Fruit fly (Drosophila melanogaster) whole organism, prepupa: Measurements from ENCODE around the gene Pif1A.

Experiments
- Blimp-1 ChIP-seq: fragments of 200-800 bp; sonication (Bioruptor generic); optimal IDR thresholded peaks from 3 replicates; lab custom pipeline; 2017; ENCODE audit warnings: missing biosample characterization, missing genetic modification characterization, mild to moderate bottlenecking, moderate library complexity, missing genetic modification reagents
- CG10631 ChIP-seq: fragments of 200-800 bp; sonication (Bioruptor generic); optimal IDR thresholded peaks from 2 replicates; lab custom pipeline; 2016; ENCODE audit warnings: missing biosample characterization, missing genetic modification characterization
- CG10669 ChIP-seq: fragments of 200-800 bp; sonication (Bioruptor generic); optimal IDR thresholded peaks from 3 replicates; lab custom pipeline; 2018; ENCODE audit warnings: missing biosample characterization, mild to moderate bottlenecking, missing genetic modification characterization, moderate library complexity
- CG11294 ChIP-seq: fragments of 200-800 bp; sonication (Bioruptor generic); IDR thresholded peaks from 2 replicates; pipeline ENCODE4 v1.3.6; 2022; ENCODE audit warnings: missing biosample characterization, missing genetic modification characterization
- CG11762 ChIP-seq: fragments of 200-800 bp; sonication (Bioruptor generic); optimal IDR thresholded peaks from 3 replicates; lab custom pipeline; 2016; ENCODE audit warnings: missing biosample characterization, missing genetic modification characterization; ENCODE audit not compliant: insufficient read depth
- CG11902 ChIP-seq: fragments of 200-800 bp; sonication (Bioruptor generic); optimal IDR thresholded peaks from 3 replicates; lab custom pipeline; 2016; ENCODE audit warnings: missing biosample characterization, missing genetic modification characterization
- CG15336 ChIP-seq: fragments of 200-800 bp; sonication (Bioruptor generic); IDR thresholded peaks from 2 replicates; pipeline ENCODE4 v1.3.6; 2022; ENCODE audit warnings: missing biosample characterization, missing genetic modification characterization
- CG16779 ChIP-seq: fragments of 200-800 bp; sonication (Bioruptor generic); optimal IDR thresholded peaks from 3 replicates; lab custom pipeline; 2017; ENCODE audit warnings: missing biosample characterization, mild to moderate bottlenecking, missing genetic modification characterization
- CG3032 ChIP-seq: fragments of 200-800 bp; optimal IDR thresholded peaks from 2 replicates; lab custom pipeline; 2019; ENCODE audit warnings: missing biosample characterization, mild to moderate bottlenecking, missing genetic modification characterization, moderate library complexity
- CG31627 ChIP-seq: fragments of 200-800 bp; sonication (Bioruptor generic); optimal IDR thresholded peaks from 3 replicates; lab custom pipeline; 2016; ENCODE audit warnings: missing biosample characterization, missing genetic modification characterization
- CG32006 ChIP-seq: fragments of 200-800 bp; sonication (Bioruptor generic); optimal IDR thresholded peaks from 3 replicates; lab custom pipeline; 2017; ENCODE audit warnings: missing biosample characterization, mild to moderate bottlenecking, missing genetic modification characterization
- CG34406 ChIP-seq: fragments of 200-800 bp; sonication (Bioruptor generic); optimal IDR thresholded peaks from 3 replicates; lab custom pipeline; 2016; ENCODE audit warnings: missing biosample characterization, missing genetic modification characterization
- CG3919 ChIP-seq: fragments of 200-800 bp; sonication (Bioruptor generic); optimal IDR thresholded peaks from 3 replicates; lab custom pipeline; 2016; ENCODE audit warnings: missing biosample characterization, missing genetic modification characterization
- CG4318 ChIP-seq: fragments of 200-800 bp; sonication (Bioruptor generic); optimal IDR thresholded peaks from 3 replicates; lab custom pipeline; 2017; ENCODE audit warnings: missing biosample characterization, mild to moderate bottlenecking, missing genetic modification characterization
- CG6276 ChIP-seq: fragments of 200-800 bp; sonication (Bioruptor generic); optimal IDR thresholded peaks from 2 replicates; lab custom pipeline; 2017; ENCODE audit warnings: missing biosample characterization, mild to moderate bottlenecking, missing genetic modification characterization
- CG6792 ChIP-seq: fragments of 200-800 bp; sonication (Bioruptor generic); optimal IDR thresholded peaks from 3 replicates; lab custom pipeline; 2016; ENCODE audit warnings: missing biosample characterization, missing genetic modification characterization
- CG6808 ChIP-seq: fragments of 200-800 bp; sonication (Bioruptor generic); optimal IDR thresholded peaks from 3 replicates; lab custom pipeline; 2017; ENCODE audit warnings: missing biosample characterization, missing genetic modification characterization, mild to moderate bottlenecking, moderate library complexity, missing genetic modification reagents
- CG6854 ChIP-seq: fragments of 200-800 bp; sonication (Bioruptor generic); optimal IDR thresholded peaks from 2 replicates; lab custom pipeline; 2017; ENCODE audit warnings: missing biosample characterization, mild to moderate bottlenecking, missing genetic modification characterization
- CG7368 ChIP-seq: fragments of 200-800 bp; sonication (Bioruptor generic); optimal IDR thresholded peaks from 3 replicates; lab custom pipeline; 2016; ENCODE audit warnings: missing biosample characterization, missing genetic modification characterization
- CG8119 ChIP-seq: fragments of 200-800 bp; sonication (Bioruptor generic); IDR thresholded peaks from 3 replicates; pipeline ENCODE4 v1.3.6; 2022; ENCODE audit warnings: missing biosample characterization, missing genetic modification characterization
- CG8319 ChIP-seq: fragments of 200-800 bp; sonication (Bioruptor generic); optimal IDR thresholded peaks from 3 replicates; lab custom pipeline; 2016; ENCODE audit warnings: missing biosample characterization, missing genetic modification characterization
- CG8632 ChIP-seq: fragments of 200-800 bp; sonication (Bioruptor generic); optimal IDR thresholded peaks from 3 replicates; lab custom pipeline; 2016; ENCODE audit warnings: missing biosample characterization, missing genetic modification characterization
- Eip78C ChIP-seq: fragments of 200-800 bp; sonication (Bioruptor generic); peaks from one replicate; lab custom pipeline; 2016; ENCODE audit warnings: missing biosample characterization, missing genetic modification characterization
- Eip93F ChIP-seq: fragments of 200-800 bp; sonication (Bioruptor generic); optimal IDR thresholded peaks from 2 replicates; lab custom pipeline; 2016; ENCODE audit warnings: missing biosample characterization, mild to moderate bottlenecking, missing genetic modification characterization
- Ets21C ChIP-seq: fragments of 200-800 bp; sonication (Bioruptor generic); optimal IDR thresholded peaks from 3 replicates; lab custom pipeline; 2016; ENCODE audit warnings: missing biosample characterization, missing genetic modification characterization
- Ets96B ChIP-seq: fragments of 200-800 bp; optimal IDR thresholded peaks from 2 replicates; lab custom pipeline; 2019; ENCODE audit warnings: missing biosample characterization, mild to moderate bottlenecking, missing genetic modification characterization, moderate library complexity
- Gug ChIP-seq: fragments of 200-800 bp; sonication (Bioruptor generic); IDR thresholded peaks from 2 replicates; pipeline ENCODE4 v1.3.6; 2022; ENCODE audit warnings: missing biosample characterization, missing genetic modification characterization
- Hr38 ChIP-seq: sonication (Bioruptor generic); optimal IDR thresholded peaks from 2 replicates; lab custom pipeline; 2016; ENCODE audit warnings: missing biosample characterization, missing genetic modification characterization
- Hr39 ChIP-seq: fragments of 200-800 bp; sonication (Bioruptor generic); optimal IDR thresholded peaks from 2 replicates; lab custom pipeline; 2016; ENCODE audit warnings: missing biosample characterization, missing genetic modification characterization
- Hr4 ChIP-seq: fragments of 200-800 bp; sonication (Bioruptor generic); optimal IDR thresholded peaks from 3 replicates; lab custom pipeline; 2016; ENCODE audit warnings: missing biosample characterization, missing genetic modification characterization
- Lpt ChIP-seq: fragments of 200-800 bp; sonication (Bioruptor generic); optimal IDR thresholded peaks from 3 replicates; lab custom pipeline; 2016; ENCODE audit warnings: missing biosample characterization, missing genetic modification characterization
- OdsH ChIP-seq: fragments of 200-800 bp; sonication (Bioruptor generic); optimal IDR thresholded peaks from 3 replicates; lab custom pipeline; 2016; ENCODE audit warnings: missing biosample characterization, missing genetic modification characterization
- Smox ChIP-seq: fragments of 200-800 bp; sonication (Bioruptor generic); optimal IDR thresholded peaks from 3 replicates; lab custom pipeline; 2016; ENCODE audit warnings: missing biosample characterization, missing genetic modification characterization
- Sox102F ChIP-seq: fragments of 200-800 bp; sonication (Bioruptor generic); optimal IDR thresholded peaks from 2 replicates; lab custom pipeline; 2016; ENCODE audit warnings: missing biosample characterization, mild to moderate bottlenecking, missing genetic modification characterization
- Sox14 ChIP-seq: fragments of 200-800 bp; sonication (Bioruptor generic); optimal IDR thresholded peaks from 3 replicates; lab custom pipeline; 2016; ENCODE audit warnings: missing biosample characterization, missing genetic modification characterization
- Sox15 ChIP-seq: fragments of 200-800 bp; sonication (Bioruptor generic); optimal IDR thresholded peaks from 3 replicates; lab custom pipeline; 2016; ENCODE audit warnings: missing biosample characterization, missing genetic modification characterization
- achi ChIP-seq: fragments of 200-800 bp; sonication (Bioruptor generic); optimal IDR thresholded peaks from 3 replicates; lab custom pipeline; 2016; ENCODE audit warnings: missing biosample characterization, missing genetic modification characterization
- acj6 ChIP-seq: fragments of 200-800 bp; sonication (Bioruptor generic); optimal IDR thresholded peaks from 3 replicates; lab custom pipeline; 2016; ENCODE audit warnings: missing biosample characterization, missing genetic modification characterization
- cyc ChIP-seq: fragments of 200-800 bp; sonication (Bioruptor generic); optimal IDR thresholded peaks from 3 replicates; lab custom pipeline; 2016; ENCODE audit warnings: missing biosample characterization, missing genetic modification characterization
- dac ChIP-seq: fragments of 200-800 bp; sonication (Bioruptor generic); optimal IDR thresholded peaks from 2 replicates; lab custom pipeline; 2017; ENCODE audit warnings: missing biosample characterization, mild to moderate bottlenecking, missing genetic modification characterization
- dsx ChIP-seq: fragments of 200-800 bp; optimal IDR thresholded peaks from 3 replicates; lab custom pipeline; 2019; ENCODE audit warnings: missing biosample characterization, mild to moderate bottlenecking, missing genetic modification characterization, moderate library complexity; ENCODE audit not compliant: poor library complexity, severe bottlenecking
- fd59A ChIP-seq: fragments of 200-800 bp; sonication (Bioruptor generic); optimal IDR thresholded peaks from 2 replicates; lab custom pipeline; 2017; ENCODE audit warnings: missing biosample characterization, mild to moderate bottlenecking, missing genetic modification characterization, missing genetic modification reagents
- fkh ChIP-seq: fragments of 200-800 bp; sonication (Bioruptor generic); optimal IDR thresholded peaks from 3 replicates; lab custom pipeline; 2017; ENCODE audit warnings: missing biosample characterization, mild to moderate bottlenecking, missing genetic modification characterization, moderate library complexity
- lz ChIP-seq: fragments of 200-800 bp; sonication (Bioruptor generic); optimal IDR thresholded peaks from 3 replicates; lab custom pipeline; 2016; ENCODE audit warnings: missing biosample characterization, missing genetic modification characterization
- net ChIP-seq: fragments of 200-800 bp; sonication (Bioruptor generic); optimal IDR thresholded peaks from 3 replicates; lab custom pipeline; 2016; ENCODE audit warnings: missing biosample characterization, missing genetic modification characterization
- salr ChIP-seq, 2 experiments: fragments of 200-800 bp; sonication (Bioruptor generic); optimal IDR thresholded peaks; 3 replicates each; lab custom pipeline; 2016 to 2018; ENCODE audit warnings: missing biosample characterization in 2 of 2, missing genetic modification characterization in 2 of 2, mild to moderate bottlenecking in 1 of 2
- spab ChIP-seq: fragments of 200-800 bp; sonication (Bioruptor generic); optimal IDR thresholded peaks from 2 replicates; lab custom pipeline; 2017; ENCODE audit warnings: missing biosample characterization, mild to moderate bottlenecking, missing genetic modification characterization, missing genetic modification reagents
- ss ChIP-seq, 2 experiments: fragments of 200-800 bp; sonication (Bioruptor generic); optimal IDR thresholded peaks; 2 replicates in 1 of 2; 3 replicates in 1 of 2; lab custom pipeline; 2017 to 2018; ENCODE audit warnings: mild to moderate bottlenecking in 2 of 2, missing biosample characterization in 2 of 2, missing genetic modification characterization in 2 of 2, moderate library complexity in 1 of 2
- topi ChIP-seq: fragments of 200-800 bp; sonication (Bioruptor generic); optimal IDR thresholded peaks from 3 replicates; lab custom pipeline; 2016; ENCODE audit warnings: missing biosample characterization, missing genetic modification characterization
- vri ChIP-seq: fragments of 200-800 bp; sonication (Bioruptor generic); optimal IDR thresholded peaks from 3 replicates; lab custom pipeline; 2016; ENCODE audit warnings: missing biosample characterization, mild to moderate bottlenecking, missing genetic modification characterization

Pif1A gene

DNA sequence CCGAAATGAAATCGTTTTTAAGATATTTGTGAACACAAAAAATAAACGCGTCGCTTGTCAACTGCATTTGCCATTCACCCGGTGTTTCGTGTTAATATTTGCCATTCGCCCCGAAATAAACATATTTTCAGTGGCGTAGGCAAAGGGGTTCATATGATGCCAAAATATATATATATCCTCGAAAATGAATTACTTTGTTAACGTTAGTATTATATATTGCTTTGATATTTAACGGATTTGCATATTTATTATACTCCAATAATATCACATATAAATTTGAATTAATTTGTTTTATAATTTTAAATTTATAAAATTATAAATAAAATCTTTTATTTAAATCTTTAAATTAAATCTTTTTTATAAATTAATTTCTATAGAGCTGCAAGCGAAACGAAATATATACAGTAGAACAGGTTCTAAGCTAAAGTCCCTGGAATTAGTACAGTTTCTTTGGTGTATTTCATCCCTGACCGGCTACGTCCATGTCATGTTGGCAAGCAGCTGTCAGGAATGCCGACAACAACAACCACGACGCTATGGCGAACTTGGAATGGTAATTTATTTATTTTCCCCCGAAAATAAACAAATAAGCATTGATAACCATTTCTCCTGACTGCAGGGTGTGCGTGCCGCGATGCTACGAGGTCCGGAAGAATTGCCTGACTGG lies 69.2 kb downstream of the Pif1A start, which contains the start of the genes M1BP and CG8202:
Gene M1BP (minus strand): TSS at position 102 of the 667 bp plus-strand sequence.
Gene CG8202 (plus strand): TSS at position 495 of the 667 bp plus-strand sequence.
- TF ChIP-seq fd59A (GFP tag; lab: Kevin White, UChicago): peak; percentile 38
- TF ChIP-seq CG8632 (GFP tag; lab: Kevin White, UChicago): peak; percentile 91
- no peak for TF ChIP-seq CG6808
- TF ChIP-seq Sox102F (GFP tag; lab: Kevin White, UChicago): no peak
- peak; percentile 81 for TF ChIP-seq lz
- TF ChIP-seq Smox: no peak
- TF ChIP-seq CG11762 (GFP tag; lab: Kevin White, UChicago): peak; percentile 96
- peak; percentile 89 for TF ChIP-seq OdsH (GFP tag; lab: Kevin White, UChicago)
- no peak for TF ChIP-seq ss (GFP tag; optimal IDR thresholded peaks at IDR 0.05; lab: Kevin White, UChicago)
- TF ChIP-seq achi (GFP tag; lab: Kevin White, UChicago): peak; percentile 94
- TF ChIP-seq salr (GFP tag; optimal IDR thresholded peaks at IDR 0.05; lab: Kevin White, UChicago): peak in 1 of 2 experiments; percentile 43
- peak; percentile 69 for TF ChIP-seq CG15336 (GFP tag; lab: Robert Waterston, UW)
- peak; percentile 85 for TF ChIP-seq CG6792 (GFP tag; lab: Kevin White, UChicago)
- peak; percentile 75 for TF ChIP-seq CG6854
- peak; percentile 77 for TF ChIP-seq Blimp-1 (GFP tag; lab: Kevin White, UChicago)
- peak; percentile 91 for TF ChIP-seq CG3032
- no peak; the same call in 1 of the 3 replicates for TF ChIP-seq CG8119 (GFP tag; lab: Robert Waterston, UW)
- TF ChIP-seq spab: peak; percentile 73
- peak; percentile 74 for TF ChIP-seq CG10669 (GFP tag; lab: Kevin White, UChicago)
- TF ChIP-seq CG6276 (GFP tag; lab: Kevin White, UChicago): no peak
- TF ChIP-seq topi: peak; percentile 76
- peak; percentile 72 for TF ChIP-seq cyc (GFP tag; lab: Kevin White, UChicago)
- peak; percentile 93 for TF ChIP-seq CG10631
- TF ChIP-seq CG8319 (GFP tag; lab: Kevin White, UChicago): peak; percentile 79
- TF ChIP-seq CG4318 (GFP tag; lab: Kevin White, UChicago): no peak
- peak; percentile 83 for TF ChIP-seq dsx
- peak; percentile 76 for TF ChIP-seq CG31627 (GFP tag; lab: Kevin White, UChicago)
- TF ChIP-seq Ets21C (GFP tag; lab: Kevin White, UChicago): peak; percentile 62
- TF ChIP-seq fkh: peak; percentile 67
- peak; percentile 54 for TF ChIP-seq vri (GFP tag; lab: Kevin White, UChicago)
- TF ChIP-seq CG3919: peak; percentile 86
- peak; percentile 56 for TF ChIP-seq dac (GFP tag; lab: Kevin White, UChicago)
- peak; percentile 81 for TF ChIP-seq Sox15 (GFP tag; lab: Kevin White, UChicago)
- peak; percentile 93 for TF ChIP-seq CG32006
- peak; percentile 82 for TF ChIP-seq CG11902
- no peak for TF ChIP-seq CG16779 (tag; lab: Kevin White, UChicago)
- peak; percentile 44 for TF ChIP-seq Eip93F (GFP tag; lab: Kevin White, UChicago)
- peak; percentile 86 for TF ChIP-seq Ets96B (tag; lab: Kevin White, UChicago)
- peak; percentile 79 for TF ChIP-seq CG7368 (GFP tag; lab: Kevin White, UChicago)
- TF ChIP-seq Lpt: peak; percentile 73
- TF ChIP-seq net (GFP tag; lab: Kevin White, UChicago): no peak
- no peak for TF ChIP-seq Hr38 (GFP tag; lab: Kevin White, UChicago)
- TF ChIP-seq Hr4: no peak
- TF ChIP-seq Eip78C (GFP tag; lab: Kevin White, UChicago): no peak
- TF ChIP-seq Hr39: peak; percentile 77
- peak; percentile 92 for TF ChIP-seq CG34406 (GFP tag; lab: Kevin White, UChicago)
- TF ChIP-seq acj6: peak; percentile 84
- 0 out of 2 replicates have a peak, but pooled peaks have one; percentile 30 for TF ChIP-seq Gug (GFP tag; lab: Robert Waterston, UW)
- TF ChIP-seq CG11294 (GFP tag; lab: Robert Waterston, UW): peak; percentile 54; the same call in 1 of the 2 replicates
- TF ChIP-seq Sox14 (GFP tag; lab: Kevin White, UChicago): peak; percentile 71
